Worm (Caenorhabditis elegans) whole organism, late embryonic: ENCODE measurements around the gene F38A5.8.

Experiments used
- C38D4.7 ChIP-seq: fragments of 200-800 bp; sonication (Bioruptor generic); optimal IDR thresholded peaks from 2 replicates; lab custom pipeline; 2018; ENCODE audit warnings: mild to moderate bottlenecking, missing genetic modification characterization, moderate library complexity, missing compliant biosample characterization
- K09A11.1 ChIP-seq: sonication (generic microtip); optimal IDR thresholded peaks from 2 replicates; lab custom pipeline; 2017; ENCODE audit warnings: antibody characterized with exemption, mild to moderate bottlenecking, missing genetic modification characterization, missing compliant biosample characterization; ENCODE audit not compliant: insufficient read depth
- T23F11.4 ChIP-seq: fragments of 200-800 bp; sonication (Bioruptor generic); optimal IDR thresholded peaks from 2 replicates; lab custom pipeline; 2018; ENCODE audit warnings: mild to moderate bottlenecking, missing genetic modification characterization, missing compliant biosample characterization
- ama-1 ChIP-seq: fragments of 150-350 bp; optimal IDR thresholded peaks from 2 replicates; lab custom pipeline; 2014
- ceh-22 ChIP-seq: sonication (generic microtip); optimal IDR thresholded peaks from 2 replicates; lab custom pipeline; 2017; ENCODE audit warnings: missing biosample characterization, missing genetic modification characterization
- ceh-30 ChIP-seq: fragments of 150-350 bp; optimal IDR thresholded peaks from 2 replicates; lab custom pipeline; 2014; ENCODE audit warnings: missing biosample characterization, missing genetic modification characterization
- ceh-34 ChIP-seq: sonication (generic microtip); optimal IDR thresholded peaks from 2 replicates; lab custom pipeline; 2016; ENCODE audit warnings: mild to moderate bottlenecking, missing genetic modification characterization, missing compliant biosample characterization
- ceh-45 ChIP-seq: fragments of 200-800 bp; sonication (Bioruptor generic); IDR thresholded peaks from 2 replicates; pipeline ENCODE4 v1.3.6; 2022; ENCODE audit warnings: missing genetic modification reagents, missing genetic modification characterization, missing compliant biosample characterization
- ceh-48 ChIP-seq: sonication (generic microtip); optimal IDR thresholded peaks from 2 replicates; lab custom pipeline; 2016; ENCODE audit warnings: missing genetic modification characterization, inconsistent platforms, missing compliant biosample characterization
- ceh-9 ChIP-seq: sonication (generic microtip); optimal IDR thresholded peaks from 2 replicates; lab custom pipeline; 2016; ENCODE audit warnings: mild to moderate bottlenecking, missing genetic modification characterization, inconsistent platforms, missing compliant biosample characterization
- dmd-4 ChIP-seq: sonication (generic microtip); optimal IDR thresholded peaks from 2 replicates; lab custom pipeline; 2016; ENCODE audit warnings: borderline replicate concordance, missing genetic modification characterization, missing compliant biosample characterization
- eyg-1 ChIP-seq: sonication (generic microtip); optimal IDR thresholded peaks from 2 replicates; lab custom pipeline; 2016; ENCODE audit warnings: missing genotype, missing genetic modification characterization, missing compliant biosample characterization
- fkh-10 ChIP-seq: fragments of 150-350 bp; optimal IDR thresholded peaks from 2 replicates; lab custom pipeline; 2014; ENCODE audit warnings: missing biosample characterization, missing genetic modification reagents, missing genetic modification characterization
- hlh-8 ChIP-seq: sonication (generic microtip); optimal IDR thresholded peaks from 2 replicates; lab custom pipeline; 2016; ENCODE audit warnings: missing genotype, missing genetic modification characterization, missing compliant biosample characterization
- mec-3 ChIP-seq: sonication (generic microtip); optimal IDR thresholded peaks from 2 replicates; lab custom pipeline; 2016; ENCODE audit warnings: borderline replicate concordance, missing genetic modification characterization, missing compliant biosample characterization
- nfya-1 ChIP-seq: sonication (generic microtip); optimal IDR thresholded peaks from 2 replicates; lab custom pipeline; 2017; ENCODE audit warnings: missing genetic modification characterization, mild to moderate bottlenecking, missing compliant biosample characterization, antibody characterized with exemption, moderate library complexity
- nhr-232 ChIP-seq: sonication (generic microtip); optimal IDR thresholded peaks from 2 replicates; lab custom pipeline; 2016; ENCODE audit warnings: missing genetic modification characterization, missing compliant biosample characterization
- npax-4 ChIP-seq: sonication (generic microtip); optimal IDR thresholded peaks from 2 replicates; lab custom pipeline; 2016; ENCODE audit warnings: missing genetic modification characterization, missing compliant biosample characterization
- odd-2 ChIP-seq: sonication (generic microtip); optimal IDR thresholded peaks from 2 replicates; lab custom pipeline; 2017; ENCODE audit warnings: antibody characterized with exemption, mild to moderate bottlenecking, missing genetic modification characterization, missing compliant biosample characterization
- pag-3 ChIP-seq: sonication (generic microtip); optimal IDR thresholded peaks from 2 replicates; lab custom pipeline; 2016; ENCODE audit warnings: missing compliant biosample characterization, missing genetic modification characterization, borderline replicate concordance
- pat-9 ChIP-seq: fragments of 200-800 bp; sonication (Bioruptor generic); optimal IDR thresholded peaks from 2 replicates; lab custom pipeline; 2018; ENCODE audit warnings: mild to moderate bottlenecking, missing genetic modification characterization, moderate library complexity, missing compliant biosample characterization
- pha-2 ChIP-seq: sonication (generic microtip); optimal IDR thresholded peaks from 2 replicates; lab custom pipeline; 2017; ENCODE audit warnings: mild to moderate bottlenecking, missing genetic modification characterization, missing compliant biosample characterization
- pha-4 ChIP-seq: fragments of 150-350 bp; optimal IDR thresholded peaks from 2 replicates; lab custom pipeline; 2018; ENCODE audit warnings: missing biosample characterization, missing genetic modification reagents, missing genetic modification characterization
- pqm-1 ChIP-seq: sonication (generic microtip); optimal IDR thresholded peaks from 2 replicates; lab custom pipeline; 2016; ENCODE audit warnings: missing genetic modification characterization, missing compliant biosample characterization
- sox-2 ChIP-seq: fragments of 200-800 bp; sonication (Bioruptor generic); IDR thresholded peaks from 2 replicates; pipeline ENCODE4 v1.3.6; 2022; ENCODE audit warnings: missing genetic modification reagents, missing genetic modification characterization, missing compliant biosample characterization
- sox-4 ChIP-seq: sonication (generic microtip); optimal IDR thresholded peaks from 2 replicates; lab custom pipeline; 2017; ENCODE audit warnings: mild to moderate bottlenecking, missing genetic modification characterization, inconsistent platforms, missing compliant biosample characterization
- ttx-3 ChIP-seq: sonication (generic microtip); optimal IDR thresholded peaks from 2 replicates; lab custom pipeline; 2016; ENCODE audit warnings: missing genetic modification reagents, missing genetic modification characterization, missing compliant biosample characterization
- unc-3 ChIP-seq, 2 experiments: fragments of 200-800 bp in 1 of 2; sonication (Bioruptor generic) in 1 of 2; sonication (generic microtip) in 1 of 2; conservative IDR thresholded peaks in 1 of 2; optimal IDR thresholded peaks in 1 of 2; 2 replicates each; pipeline versions ENCODE4 v1.3.6 to Lab custom; 2016 to 2022; ENCODE audit warnings: missing compliant biosample characterization in 2 of 2, missing genetic modification characterization in 2 of 2, missing genetic modification reagents in 1 of 2
- unc-42 ChIP-seq: sonication (generic microtip); optimal IDR thresholded peaks from 2 replicates; lab custom pipeline; 2016; ENCODE audit warnings: missing genotype, missing genetic modification characterization, missing compliant biosample characterization
- unc-55 ChIP-seq: sonication (generic microtip); optimal IDR thresholded peaks from 2 replicates; lab custom pipeline; 2017; ENCODE audit warnings: missing biosample characterization, missing genetic modification reagents, missing genetic modification characterization
- unc-86 ChIP-seq: sonication (generic microtip); optimal IDR thresholded peaks from 2 replicates; lab custom pipeline; 2016; ENCODE audit warnings: missing genetic modification characterization, missing compliant biosample characterization
- zip-5 ChIP-seq: sonication (generic microtip); optimal IDR thresholded peaks from 2 replicates; lab custom pipeline; 2016; ENCODE audit warnings: missing genetic modification characterization, missing compliant biosample characterization
- ztf-16 ChIP-seq: sonication (generic microtip); optimal IDR thresholded peaks from 2 replicates; lab custom pipeline; 2017; ENCODE audit warnings: missing genetic modification characterization, missing compliant biosample characterization

The F38A5.8 gene

DNA sequence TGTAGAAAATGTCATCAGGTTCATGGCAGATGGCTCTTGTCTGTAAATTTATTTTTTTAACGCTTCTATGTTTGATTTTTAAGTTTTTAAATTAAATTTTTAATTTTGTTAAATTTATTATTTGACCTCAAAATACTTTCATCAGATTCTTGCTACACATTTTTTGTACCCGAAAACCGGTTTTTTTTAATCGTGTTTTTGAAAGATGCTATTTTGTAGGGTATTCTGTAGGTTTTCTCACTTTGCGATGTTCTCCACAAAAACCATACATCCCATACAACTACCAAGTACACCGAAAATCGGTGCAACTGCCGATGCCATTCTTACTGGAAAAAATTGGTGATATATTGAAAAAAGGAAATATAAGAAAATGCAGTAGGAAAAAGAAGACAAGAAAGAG, 6.3 kb downstream of the F38A5.8 start, which contains the start of gene nstp-2:
Gene nstp-2 (minus strand): TSS at position 326 of the 400 bp plus-strand sequence.
- TF ChIP-seq unc-55 (GFP tag; lab: Kevin White, UChicago) (no peak), pat-9 (tag; lab: Kevin White, UChicago) (no peak), unc-42 (tag; lab: Kevin White, UChicago) (no peak), eyg-1 (no peak), fkh-10 (no peak), ceh-45 (GFP tag; lab: Robert Waterston, UW) (no peak), mec-3 (no peak), ceh-22 (tag; lab: Kevin White, UChicago) (no peak), ceh-9 (tag; lab: Kevin White, UChicago) (no peak), ceh-48 (tag; lab: Kevin White, UChicago) (no peak), T23F11.4 (GFP tag; lab: Kevin White, UChicago) (no peak), unc-86 (tag; lab: Kevin White, UChicago) (no peak)
- TF ChIP-seq, all 69 proteins: peak for 0

DNA sequence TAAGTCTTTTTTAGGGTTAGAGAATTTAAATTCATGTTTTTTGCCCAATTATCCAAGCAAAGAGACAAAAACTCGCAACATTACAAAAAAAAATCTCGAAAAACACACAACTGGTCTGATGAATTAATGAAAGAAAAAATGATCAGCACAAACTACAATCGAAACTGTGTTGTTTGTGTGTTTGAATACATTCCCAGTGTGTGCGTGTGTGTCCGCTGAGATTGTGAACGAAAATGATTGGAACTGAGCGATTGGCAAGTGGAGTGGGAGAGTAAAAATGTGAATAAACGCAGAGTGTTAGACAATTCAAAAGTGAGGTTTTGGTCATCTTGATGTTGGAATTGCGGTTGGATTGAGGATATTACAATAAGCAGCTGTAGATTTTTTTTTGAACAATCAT, 7.0 kb downstream of the F38A5.8 start:
- TF ChIP-seq sox-2 (no peak), ceh-48 (tag; lab: Kevin White, UChicago) (no peak), ceh-9 (tag; lab: Kevin White, UChicago) (no peak), ceh-22 (tag; lab: Kevin White, UChicago) (no peak), fkh-10 (no peak), unc-86 (tag; lab: Kevin White, UChicago) (no peak), K09A11.1 (tag; lab: Kevin White, UChicago) (no peak), ceh-45 (GFP tag; lab: Robert Waterston, UW) (no peak), mec-3 (no peak)

DNA sequence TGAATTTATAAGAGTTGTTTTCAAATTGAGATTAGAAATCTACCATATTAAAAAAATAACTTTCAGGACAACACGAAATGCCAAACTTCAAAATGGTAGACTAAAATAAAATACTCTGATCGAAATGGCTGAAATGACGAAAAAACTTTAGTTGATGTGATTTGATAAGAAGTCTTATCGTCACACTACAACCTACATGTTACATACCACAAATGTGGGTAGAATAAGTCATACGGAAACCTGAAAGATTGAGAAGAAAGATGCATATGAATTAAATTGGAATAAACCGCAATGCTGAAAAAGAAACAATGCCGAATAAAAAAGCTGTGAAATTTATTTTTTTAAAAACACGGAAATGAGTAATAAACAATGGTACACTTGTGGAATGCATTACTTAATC, 7.5 kb downstream of the F38A5.8 start:
- TF ChIP-seq ceh-34 (tag; lab: Kevin White, UChicago) (no peak), ama-1 (lab: Kevin White, UChicago) (no peak), hlh-8 (no peak), odd-2 (tag; lab: Kevin White, UChicago) (no peak), fkh-10 (no peak), ceh-9 (tag; lab: Kevin White, UChicago) (no peak), nhr-232 (tag; lab: Kevin White, UChicago) (no peak), dmd-4 (tag; lab: Kevin White, UChicago) (no peak), ztf-16 (no peak), nfya-1 (tag; lab: Kevin White, UChicago) (no peak)

DNA sequence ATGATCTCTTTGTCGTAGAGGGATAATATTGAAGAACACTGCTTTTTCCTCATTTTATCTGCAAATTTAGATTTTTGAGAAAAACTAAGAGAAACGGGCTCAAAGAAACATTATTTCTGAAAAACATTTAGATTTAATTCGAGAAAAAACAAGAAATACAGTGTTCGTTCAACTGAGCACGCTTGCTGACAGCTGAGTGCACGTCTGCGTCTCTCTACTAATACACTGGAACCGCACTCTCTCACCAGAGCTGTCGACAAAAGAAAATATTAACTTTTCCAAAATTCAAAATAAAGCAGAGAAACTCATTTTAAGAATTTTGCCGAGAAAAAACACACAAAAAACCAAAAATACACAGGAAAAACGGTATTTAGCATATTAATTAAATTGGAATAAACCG, 13.7 kb downstream of the F38A5.8 start, which contains the start of gene drh-1:
Gene drh-1 (minus strand): TSS at position 58 of the 400 bp plus-strand sequence.
- no peak for TF ChIP-seq npax-4 (tag; lab: Kevin White, UChicago)
- no peak for TF ChIP-seq ceh-48 (tag; lab: Kevin White, UChicago)
- no peak for TF ChIP-seq T23F11.4 (GFP tag; lab: Kevin White, UChicago)
- no peak for TF ChIP-seq zip-5 (tag; lab: Kevin White, UChicago)
- TF ChIP-seq pag-3 (tag; lab: Kevin White, UChicago), result no peak
- no peak for TF ChIP-seq pqm-1
- no peak for TF ChIP-seq sox-4 (tag; lab: Kevin White, UChicago)
- no peak for TF ChIP-seq C38D4.7
- no peak for TF ChIP-seq pat-9 (tag; lab: Kevin White, UChicago)
- TF ChIP-seq pha-2 (tag; lab: Kevin White, UChicago), result no peak
- TF ChIP-seq unc-3 (GFP tag; conservative IDR thresholded peaks at IDR 0.05; lab: Robert Waterston, UW), result no peak
- TF ChIP-seq unc-3 (tag; optimal IDR thresholded peaks at IDR 0.05; lab: Kevin White, UChicago), result no peak
- TF ChIP-seq mec-3, result no peak
- no peak for TF ChIP-seq pha-4 (tag; lab: Kevin White, UChicago)
- TF ChIP-seq ceh-22 (tag; lab: Kevin White, UChicago), result no peak
- TF ChIP-seq ceh-30 (tag; lab: Kevin White, UChicago), result no peak
- no peak for TF ChIP-seq ttx-3 (tag; lab: Kevin White, UChicago)
